Worm (Caenorhabditis elegans) whole organism, midembryonic: ENCODE measurements around the gene F16G10.7.

Experiments
- cog-1 ChIP-seq: sonication (generic microtip); optimal IDR thresholded peaks from 2 replicates; lab custom pipeline; 2016; ENCODE audit warnings: missing genetic modification characterization, missing compliant biosample characterization
- flt-1 ChIP-seq: fragments of 200-800 bp; sonication (Bioruptor generic); IDR thresholded peaks from 2 replicates; pipeline ENCODE4 v1.3.6; 2022; ENCODE audit warnings: missing genetic modification characterization, missing compliant biosample characterization
- med-1 ChIP-seq: sonication (generic microtip); optimal IDR thresholded peaks from 2 replicates; lab custom pipeline; 2017; ENCODE audit warnings: missing genetic modification characterization, mild to moderate bottlenecking, missing compliant biosample characterization, antibody characterized with exemption, missing genetic modification reagents; ENCODE audit not compliant: insufficient read depth
- ztf-23 ChIP-seq: fragments of 200-800 bp; sonication (Bioruptor generic); IDR thresholded peaks from 2 replicates; pipeline ENCODE4 v1.3.6; 2022; ENCODE audit warnings: missing genetic modification reagents, missing genetic modification characterization, missing compliant biosample characterization

ce11 chrII:2372090-2372489 lies 8.0 kb downstream of the F16G10.7 start, which contains the start of gene F16G10.3:
- TF ChIP-seq ztf-23 (no peak), flt-1 (GFP tag; lab: Robert Waterston, UW) (no peak), med-1 (no peak), cog-1 (no peak)
